Fruit fly (Drosophila melanogaster) whole organism, embryonic: ENCODE results near the gene Jupiter.

ENCODE experiments used
- Asciz ChIP-seq: fragments of 200-800 bp; sonication (Bioruptor generic); optimal IDR thresholded peaks from 2 replicates; lab custom pipeline; 2017; ENCODE audit warnings: missing biosample characterization, mild to moderate bottlenecking, missing genetic modification characterization, missing genetic modification reagents
- CG10209 ChIP-seq: fragments of 200-800 bp; sonication (Bioruptor generic); optimal IDR thresholded peaks from 3 replicates; lab custom pipeline; 2017; ENCODE audit warnings: missing biosample characterization, mild to moderate bottlenecking, missing genetic modification characterization, missing genetic modification reagents
- CG10565 ChIP-seq: fragments of 200-800 bp; sonication (Bioruptor generic); optimal IDR thresholded peaks from 3 replicates; lab custom pipeline; 2016; ENCODE audit warnings: missing biosample characterization, mild to moderate bottlenecking, missing genetic modification characterization
- CG10979 ChIP-seq: fragments of 200-800 bp; sonication (Bioruptor generic); optimal IDR thresholded peaks from 2 replicates; lab custom pipeline; 2018; ENCODE audit warnings: missing biosample characterization, mild to moderate bottlenecking, missing genetic modification characterization, moderate library complexity
- CG12219 ChIP-seq: fragments of 200-800 bp; sonication (Bioruptor generic); optimal IDR thresholded peaks from 3 replicates; lab custom pipeline; 2018; ENCODE audit warnings: missing biosample characterization, mild to moderate bottlenecking, missing genetic modification characterization
- CG14710 ChIP-seq: fragments of 200-800 bp; sonication (Bioruptor generic); optimal IDR thresholded peaks from 3 replicates; lab custom pipeline; 2019; ENCODE audit warnings: missing biosample characterization, mild to moderate bottlenecking, missing genetic modification characterization, moderate library complexity
- CG15479 ChIP-seq: fragments of 200-800 bp; sonication (Bioruptor generic); optimal IDR thresholded peaks from 3 replicates; lab custom pipeline; 2019; ENCODE audit warnings: missing biosample characterization, mild to moderate bottlenecking, missing genetic modification characterization, moderate library complexity
- CG15601 ChIP-seq: fragments of 200-800 bp; sonication (Bioruptor generic); optimal IDR thresholded peaks from 3 replicates; lab custom pipeline; 2019; ENCODE audit warnings: missing biosample characterization, mild to moderate bottlenecking, missing genetic modification characterization, moderate library complexity
- CG1602 ChIP-seq: fragments of 200-800 bp; sonication (Bioruptor generic); optimal IDR thresholded peaks from 3 replicates; lab custom pipeline; 2016; ENCODE audit warnings: missing biosample characterization, missing genetic modification characterization
- CG17385 ChIP-seq: fragments of 200-800 bp; sonication (Bioruptor generic); optimal IDR thresholded peaks from 3 replicates; lab custom pipeline; 2018; ENCODE audit warnings: missing biosample characterization, mild to moderate bottlenecking, missing genetic modification characterization
- CG17912 ChIP-seq: fragments of 200-800 bp; sonication (Bioruptor generic); optimal IDR thresholded peaks from 2 replicates; lab custom pipeline; 2018; ENCODE audit warnings: missing biosample characterization, mild to moderate bottlenecking, missing genetic modification characterization
- CG2202 ChIP-seq: fragments of 200-800 bp; sonication (Bioruptor generic); optimal IDR thresholded peaks from 2 replicates; lab custom pipeline; 2018; ENCODE audit warnings: missing biosample characterization, mild to moderate bottlenecking, missing genetic modification characterization
- CG31365 ChIP-seq: fragments of 200-800 bp; sonication (Bioruptor generic); optimal IDR thresholded peaks from 2 replicates; lab custom pipeline; 2018; ENCODE audit warnings: missing biosample characterization, mild to moderate bottlenecking, missing genetic modification characterization
- CG31388 ChIP-seq: fragments of 200-800 bp; sonication (Bioruptor generic); optimal IDR thresholded peaks from 2 replicates; lab custom pipeline; 2016; ENCODE audit warnings: missing biosample characterization, missing genetic modification characterization
- CG32767 ChIP-seq: fragments of 200-800 bp; sonication (Bioruptor generic); IDR thresholded peaks from 2 replicates; pipeline ENCODE4 v1.3.6; 2022; ENCODE audit warnings: missing biosample characterization, missing genetic modification characterization
- CG4328 ChIP-seq: fragments of 200-800 bp; sonication (Bioruptor generic); optimal IDR thresholded peaks from 3 replicates; lab custom pipeline; 2017; ENCODE audit warnings: missing biosample characterization, missing genetic modification reagents, missing genetic modification characterization
- CG6254 ChIP-seq: fragments of 200-800 bp; sonication (Bioruptor generic); optimal IDR thresholded peaks from 3 replicates; lab custom pipeline; 2017; ENCODE audit warnings: mild to moderate bottlenecking, missing biosample characterization, missing genetic modification reagents, missing genetic modification characterization
- CG6689 ChIP-seq: fragments of 200-800 bp; sonication (Bioruptor generic); IDR thresholded peaks from 2 replicates; pipeline ENCODE4 v1.3.6; 2022; ENCODE audit warnings: missing biosample characterization, missing genetic modification characterization
- CG7987 ChIP-seq: fragments of 200-800 bp; sonication (Bioruptor generic); optimal IDR thresholded peaks from 2 replicates; lab custom pipeline; 2018; ENCODE audit warnings: missing biosample characterization, mild to moderate bottlenecking, missing genetic modification characterization, moderate library complexity
- CG8359 ChIP-seq: fragments of 200-800 bp; sonication (Bioruptor generic); optimal IDR thresholded peaks from 2 replicates; lab custom pipeline; 2017; ENCODE audit warnings: missing biosample characterization, mild to moderate bottlenecking, missing genetic modification characterization, borderline replicate concordance
- CG8944 ChIP-seq: fragments of 200-800 bp; sonication (Bioruptor generic); optimal IDR thresholded peaks from 3 replicates; lab custom pipeline; 2016; ENCODE audit warnings: missing biosample characterization, missing genetic modification characterization
- D19A ChIP-seq: fragments of 200-800 bp; optimal IDR thresholded peaks from 3 replicates; lab custom pipeline; 2019; ENCODE audit warnings: missing biosample characterization, mild to moderate bottlenecking, missing genetic modification characterization, moderate library complexity
- Dbx ChIP-seq: fragments of 200-800 bp; sonication (Bioruptor generic); IDR thresholded peaks from 3 replicates; pipeline ENCODE4 v1.3.6; 2022; ENCODE audit warnings: missing biosample characterization, missing genetic modification characterization
- Dp ChIP-seq: fragments of 200-800 bp; sonication (Bioruptor generic); optimal IDR thresholded peaks from 2 replicates; lab custom pipeline; 2018; ENCODE audit warnings: missing biosample characterization, mild to moderate bottlenecking, missing genetic modification characterization, moderate library complexity
- Fer2 ChIP-seq: fragments of 200-800 bp; sonication (Bioruptor generic); optimal IDR thresholded peaks from 2 replicates; lab custom pipeline; 2018; ENCODE audit warnings: missing biosample characterization, mild to moderate bottlenecking, missing genetic modification characterization, moderate library complexity
- GATAe ChIP-seq: fragments of 200-800 bp; sonication (Bioruptor generic); conservative IDR thresholded peaks from 2 replicates; pipeline ENCODE4 v1.3.6; 2022; ENCODE audit warnings: missing biosample characterization, missing genetic modification characterization
- Gsc ChIP-seq: fragments of 200-800 bp; sonication (Bioruptor generic); IDR thresholded peaks from 2 replicates; pipeline ENCODE4 v1.3.6; 2022; ENCODE audit warnings: missing biosample characterization, missing genetic modification characterization
- Hmr ChIP-seq: fragments of 200-800 bp; sonication (Bioruptor generic); optimal IDR thresholded peaks from 3 replicates; lab custom pipeline; 2017; ENCODE audit warnings: mild to moderate bottlenecking, missing biosample characterization, missing genetic modification reagents, missing genetic modification characterization
- MESR4 ChIP-seq: fragments of 200-800 bp; sonication (Bioruptor generic); optimal IDR thresholded peaks from 2 replicates; lab custom pipeline; 2018; ENCODE audit warnings: missing biosample characterization, mild to moderate bottlenecking, missing genetic modification characterization, moderate library complexity
- Mad ChIP-seq: fragments of 200-800 bp; sonication (Bioruptor generic); optimal IDR thresholded peaks from 2 replicates; lab custom pipeline; 2016; ENCODE audit warnings: missing biosample characterization, missing genetic modification characterization
- Mes4 ChIP-seq: fragments of 200-800 bp; sonication (Bioruptor generic); optimal IDR thresholded peaks from 2 replicates; lab custom pipeline; 2016; ENCODE audit warnings: missing biosample characterization, missing genetic modification characterization
- NFAT ChIP-seq: fragments of 200-800 bp; sonication (Bioruptor generic); IDR thresholded peaks from 2 replicates; pipeline ENCODE4 v1.3.6; 2022; ENCODE audit warnings: missing biosample characterization, missing genetic modification characterization
- Pdp1 ChIP-seq, 2 experiments: fragments of 200-800 bp; sonication (Bioruptor generic); optimal IDR thresholded peaks; 3 replicates each; lab custom pipeline; 2016; ENCODE audit warnings: missing biosample characterization in 2 of 2, missing genetic modification characterization in 2 of 2, mild to moderate bottlenecking in 1 of 2, moderate library complexity in 1 of 2
- Ptx1 ChIP-seq: fragments of 200-800 bp; sonication (Bioruptor generic); IDR thresholded peaks from 2 replicates; pipeline ENCODE4 v1.3.6; 2022; ENCODE audit warnings: missing biosample characterization, missing genetic modification characterization
- Six4 ChIP-seq: fragments of 200-800 bp; sonication (Bioruptor generic); optimal IDR thresholded peaks from 2 replicates; lab custom pipeline; 2016; ENCODE audit warnings: missing biosample characterization, missing genetic modification characterization
- Vsx1 ChIP-seq: fragments of 200-800 bp; sonication (Bioruptor generic); optimal IDR thresholded peaks from 2 replicates; lab custom pipeline; 2017; ENCODE audit warnings: missing biosample characterization, mild to moderate bottlenecking, missing genetic modification characterization, missing genetic modification reagents
- ap ChIP-seq: fragments of 200-800 bp; sonication (Bioruptor generic); IDR thresholded peaks from 2 replicates; pipeline ENCODE4 v1.3.6; 2022; ENCODE audit warnings: missing biosample characterization, missing genetic modification characterization
- az2 ChIP-seq: fragments of 200-800 bp; sonication (Bioruptor generic); optimal IDR thresholded peaks from 3 replicates; lab custom pipeline; 2016; ENCODE audit warnings: missing biosample characterization, missing genetic modification characterization
- cad ChIP-seq: fragments of >200 bp; optimal IDR thresholded peaks from 2 replicates; lab custom pipeline; 2017; ENCODE audit warnings: missing biosample characterization, missing genetic modification characterization
- cato ChIP-seq: fragments of 200-800 bp; sonication (Bioruptor generic); optimal IDR thresholded peaks from 2 replicates; lab custom pipeline; 2016; ENCODE audit warnings: missing biosample characterization, missing genetic modification characterization, borderline replicate concordance
- chinmo ChIP-seq: fragments of 200-800 bp; sonication (Bioruptor generic); IDR thresholded peaks from 4 replicates; pipeline ENCODE4 v1.3.6; 2022; ENCODE audit warnings: missing biosample characterization, missing genetic modification characterization; ENCODE audit not compliant: partially characterized antibody
- dati ChIP-seq: fragments of 200-800 bp; sonication (Bioruptor generic); IDR thresholded peaks from 2 replicates; pipeline ENCODE4 v1.3.6; 2022; ENCODE audit warnings: missing biosample characterization, missing genetic modification characterization
- dmrt99B ChIP-seq: fragments of 200-800 bp; sonication (Bioruptor generic); optimal IDR thresholded peaks from 2 replicates; lab custom pipeline; 2018; ENCODE audit warnings: missing biosample characterization, mild to moderate bottlenecking, missing genetic modification characterization, moderate library complexity
- h ChIP-seq: fragments of >200 bp; optimal IDR thresholded peaks from 2 replicates; lab custom pipeline; 2017
- jumu ChIP-seq: fragments of 200-800 bp; sonication (Bioruptor generic); optimal IDR thresholded peaks from 3 replicates; lab custom pipeline; 2016; ENCODE audit warnings: missing biosample characterization, missing genetic modification characterization
- ranshi ChIP-seq: fragments of 200-800 bp; sonication (Bioruptor generic); IDR thresholded peaks from 2 replicates; pipeline ENCODE4 v1.3.6; 2022; ENCODE audit warnings: missing biosample characterization, missing genetic modification characterization
- sd ChIP-seq: fragments of 200-800 bp; sonication (Bioruptor generic); optimal IDR thresholded peaks from 3 replicates; lab custom pipeline; 2018; ENCODE audit warnings: missing biosample characterization, mild to moderate bottlenecking, missing genetic modification characterization, moderate library complexity
- sens ChIP-seq: fragments of 200-800 bp; sonication (Bioruptor generic); peaks from one replicate; lab custom pipeline; 2016; ENCODE audit warnings: missing biosample characterization, missing genetic modification characterization
- slbo ChIP-seq: fragments of 200-800 bp; sonication (Bioruptor generic); IDR thresholded peaks from 2 replicates; pipeline ENCODE4 v1.3.6; 2022; ENCODE audit warnings: missing biosample characterization, missing genetic modification characterization

The Jupiter gene

DNA sequence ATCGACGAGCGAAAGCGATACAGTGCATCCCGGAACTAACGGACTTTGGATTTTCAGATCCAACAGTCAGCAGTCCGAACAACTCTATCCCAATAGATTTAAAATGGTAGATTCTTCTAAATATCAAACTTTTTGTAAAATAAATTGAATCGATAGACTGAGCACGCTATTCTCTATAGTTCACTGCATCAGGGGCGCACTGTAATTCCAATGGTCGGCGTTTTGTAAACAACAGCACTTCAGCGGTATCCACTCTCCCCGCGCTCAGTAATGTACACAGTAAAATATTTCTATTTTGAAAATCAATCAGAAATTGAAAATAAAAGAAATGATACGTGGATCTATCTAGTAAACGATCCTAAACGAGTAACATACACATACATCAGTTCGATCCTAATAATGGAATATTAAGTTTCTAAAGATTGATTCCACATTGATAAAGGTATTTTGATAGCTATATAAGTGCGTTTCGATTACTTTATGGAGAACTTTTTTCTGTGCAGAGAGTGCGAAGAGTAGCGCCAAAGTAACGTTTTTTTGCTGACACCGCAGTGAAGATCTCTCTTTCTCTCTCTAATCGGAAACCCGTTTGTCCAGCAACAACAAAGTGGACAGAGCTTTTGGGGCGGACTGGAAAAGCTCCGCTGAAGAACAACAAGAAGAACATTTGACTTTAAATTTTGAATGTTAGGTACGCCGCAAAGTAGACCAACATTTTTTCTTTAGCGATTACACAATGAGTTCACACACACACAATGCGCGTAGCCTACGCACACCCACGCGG is 57.2 kb downstream of the Jupiter start (continued):
- peak; percentile 95 for TF ChIP-seq Dbx (GFP tag; lab: Robert Waterston, UW)
- TF ChIP-seq Fer2 (tag; lab: Kevin White, UChicago) = peak; percentile 87
- TF ChIP-seq dmrt99B (tag; lab: Kevin White, UChicago) = peak; percentile 95
- no peak for TF ChIP-seq CG15479 (GFP tag; lab: Kevin White, UChicago)
- TF ChIP-seq sd = peak; percentile 94
- TF ChIP-seq CG31388 = peak; percentile 87
- TF ChIP-seq CG6689 (GFP tag; lab: Robert Waterston, UW) = peak; percentile 93
- TF ChIP-seq Asciz = peak; percentile 86
- TF ChIP-seq CG4328 (GFP tag; lab: Kevin White, UChicago) = peak; percentile 94
- TF ChIP-seq D19A (tag; lab: Kevin White, UChicago) = peak; percentile 89
- TF ChIP-seq CG15601 (tag; lab: Kevin White, UChicago) = peak; percentile 76
- peak; percentile 85 for TF ChIP-seq Six4
- TF ChIP-seq h = no peak
- TF ChIP-seq Hmr = peak; percentile 91
- TF ChIP-seq cad (GFP tag; lab: Kevin White, UChicago) = no peak
- peak; percentile 96 to 100 for TF ChIP-seq Pdp1 (GFP tag; optimal IDR thresholded peaks at IDR 0.05; lab: Kevin White, UChicago)
- TF ChIP-seq CG31365 = peak; percentile 77
- TF ChIP-seq GATAe (GFP tag; lab: Robert Waterston, UW) = peak; percentile 69
- TF ChIP-seq CG32767 (GFP tag; lab: Robert Waterston, UW) = peak; percentile 68; the same call in 1 of the 2 replicates
- TF ChIP-seq CG6254 = peak; percentile 72
- peak; percentile 70 for TF ChIP-seq CG10565 (GFP tag; lab: Kevin White, UChicago)
- TF ChIP-seq CG17385 (GFP tag; lab: Kevin White, UChicago) = peak; percentile 85
- peak; percentile 97 for TF ChIP-seq NFAT
- peak; percentile 77 for TF ChIP-seq ap
- TF ChIP-seq ranshi (GFP tag; lab: Robert Waterston, UW) = peak; percentile 90
- TF ChIP-seq CG10979 (tag; lab: Kevin White, UChicago) = peak; percentile 91
- TF ChIP-seq CG12219 (GFP tag; lab: Kevin White, UChicago) = peak; percentile 87
- peak; percentile 64 for TF ChIP-seq Mes4
- no peak for TF ChIP-seq MESR4 (GFP tag; lab: Kevin White, UChicago)
- TF ChIP-seq sens (GFP tag; lab: Kevin White, UChicago) = peak; percentile 99
- TF ChIP-seq dati (GFP tag; lab: Robert Waterston, UW) = peak; percentile 71; the same call in 1 of the 2 replicates
- 0 out of 4 replicates have a peak, but pooled peaks have one; percentile 46 for TF ChIP-seq chinmo (GFP tag; lab: Robert Waterston, UW)
- TF ChIP-seq Gsc = peak; percentile 83
- peak; percentile 84 for TF ChIP-seq CG14710
- peak; percentile 69 for TF ChIP-seq Mad (GFP tag; lab: Kevin White, UChicago)
- TF ChIP-seq CG10209 (GFP tag; lab: Kevin White, UChicago) = peak; percentile 81
- TF ChIP-seq cato (GFP tag; lab: Kevin White, UChicago) = peak; percentile 40
- TF ChIP-seq CG2202 (tag; lab: Kevin White, UChicago) = peak; percentile 26
- TF ChIP-seq jumu (GFP tag; lab: Kevin White, UChicago) = peak; percentile 96
- no peak for TF ChIP-seq Dp (GFP tag; lab: Kevin White, UChicago)
- peak; percentile 82 for TF ChIP-seq CG8944 (GFP tag; lab: Kevin White, UChicago)
- TF ChIP-seq CG1602 (GFP tag; lab: Kevin White, UChicago) = peak; percentile 76
- peak; percentile 81 for TF ChIP-seq Vsx1 (GFP tag; lab: Kevin White, UChicago)
- TF ChIP-seq az2 (GFP tag; lab: Kevin White, UChicago) = peak; percentile 86
- TF ChIP-seq CG8359 = peak; percentile 66
- peak; percentile 56 for TF ChIP-seq CG7987 (GFP tag; lab: Kevin White, UChicago)
- peak; percentile 96 for TF ChIP-seq Ptx1 (GFP tag; lab: Robert Waterston, UW)
- peak; percentile 96 for TF ChIP-seq slbo
- TF ChIP-seq CG17912 (GFP tag; lab: Kevin White, UChicago) = peak; percentile 43
